Worm (Caenorhabditis elegans): Measurements from ENCODE around the gene F01D5.8.

The F01D5.8 gene

DNA sequence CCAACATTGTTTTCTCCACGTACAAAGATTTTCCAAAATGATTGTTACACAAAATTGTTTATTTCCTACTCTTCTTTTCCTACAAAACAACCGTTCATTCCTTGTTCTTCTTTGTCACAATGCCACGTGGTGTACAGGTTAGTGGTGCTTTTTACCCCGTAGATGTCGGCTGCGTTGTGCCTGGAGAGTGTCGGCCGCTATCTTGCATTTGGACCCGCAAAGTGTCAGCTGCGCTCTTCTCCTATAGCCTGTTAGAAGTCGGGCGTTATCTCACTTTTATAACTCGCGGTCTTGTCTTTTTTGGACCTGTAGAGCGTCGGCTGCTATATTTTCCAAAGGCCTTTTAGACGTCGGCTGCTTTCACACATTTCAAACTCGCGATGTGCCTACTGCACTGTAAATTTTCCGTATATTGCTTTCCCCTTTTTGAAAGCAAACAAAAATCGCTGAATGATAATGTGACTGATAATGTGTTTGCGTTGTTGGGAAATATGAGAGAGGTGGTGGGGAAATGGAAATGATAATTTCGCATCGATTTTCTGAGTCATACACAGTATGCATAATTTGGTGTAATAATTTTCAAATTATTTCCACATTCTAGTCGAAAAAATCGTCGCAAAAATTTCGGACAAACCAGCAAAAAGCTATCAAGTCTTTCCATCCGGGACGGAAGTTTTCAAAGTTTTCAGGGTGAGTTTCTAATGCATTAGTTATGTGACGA is at the start of gene F01D5.8:
TSS of gene F01D5.8 (plus strand) at position 51 of the 721 bp plus-strand sequence.
- TF ChIP-seq tbx-37 (GFP tag; conservative IDR thresholded peaks at IDR 0.05) (no peak), ceh-13 (GFP tag; optimal IDR thresholded peaks at IDR 0.05) (no peak), scrt-1 (GFP tag; IDR thresholded peaks at IDR 0.05) (no peak), ceh-36 (tag; optimal IDR thresholded peaks at IDR 0.05) (no peak), hmg-4 (GFP tag; optimal IDR thresholded peaks at IDR 0.05) (no peak)

DNA sequence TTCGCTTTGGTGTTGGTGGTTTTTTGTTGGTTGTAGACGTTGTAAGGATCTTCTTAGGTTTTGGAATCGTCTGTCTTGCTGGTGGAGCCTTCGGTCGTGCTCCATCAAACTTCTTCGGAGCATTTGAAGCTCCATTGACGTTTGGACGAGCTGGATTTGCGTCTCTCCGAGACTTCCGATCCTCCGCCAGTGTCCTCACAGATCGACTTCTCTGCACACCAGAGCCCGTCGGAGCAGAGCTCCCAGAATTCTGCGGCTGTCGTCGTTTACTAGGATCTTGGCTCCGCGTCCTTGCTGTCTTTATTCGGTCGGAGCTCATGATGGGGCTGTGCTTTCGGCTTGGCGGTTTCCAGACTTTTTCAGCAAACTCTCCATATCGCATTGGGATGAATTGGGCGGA is 48.9 kb upstream of the F01D5.8 start:
- TF ChIP-seq ama-1 (optimal IDR thresholded peaks at IDR 0.05) (no peak), sea-1 (GFP tag; conservative IDR thresholded peaks at IDR 0.05) (no peak), tbx-11 (GFP tag; IDR thresholded peaks at IDR 0.05) (no peak), ceh-13 (GFP tag; optimal IDR thresholded peaks at IDR 0.05) (no peak)

DNA sequence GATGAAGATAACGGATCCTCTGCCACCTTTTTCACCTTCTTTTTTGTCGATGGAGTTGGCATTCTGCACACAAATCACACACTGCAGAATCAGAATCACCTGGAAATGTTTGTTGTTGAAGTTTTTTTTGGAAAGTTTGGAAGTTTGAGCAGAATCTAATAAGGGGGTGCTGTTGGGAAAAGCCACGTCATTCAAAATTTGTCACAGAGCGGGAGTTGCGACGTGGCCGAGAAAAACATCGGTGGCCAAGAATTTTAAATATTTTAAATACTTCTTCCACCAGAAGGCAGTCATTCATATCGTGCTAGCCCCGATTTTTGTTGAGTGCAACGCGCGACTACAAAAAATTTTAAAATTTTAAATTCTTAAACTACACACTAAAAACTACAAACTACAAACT is 48.2 kb upstream of the F01D5.8 start, which contains the start of gene rpi-1:
TSS of gene rpi-1 (minus strand) at position 101 of the 400 bp plus-strand sequence.
- TF ChIP-seq B0310.2 (tag; optimal IDR thresholded peaks at IDR 0.05) (no peak), ceh-13 (GFP tag; optimal IDR thresholded peaks at IDR 0.05) (no peak), pes-1 (GFP tag; IDR thresholded peaks at IDR 0.05) (no peak), hnd-1 (tag; optimal IDR thresholded peaks at IDR 0.05) (no peak)

DNA sequence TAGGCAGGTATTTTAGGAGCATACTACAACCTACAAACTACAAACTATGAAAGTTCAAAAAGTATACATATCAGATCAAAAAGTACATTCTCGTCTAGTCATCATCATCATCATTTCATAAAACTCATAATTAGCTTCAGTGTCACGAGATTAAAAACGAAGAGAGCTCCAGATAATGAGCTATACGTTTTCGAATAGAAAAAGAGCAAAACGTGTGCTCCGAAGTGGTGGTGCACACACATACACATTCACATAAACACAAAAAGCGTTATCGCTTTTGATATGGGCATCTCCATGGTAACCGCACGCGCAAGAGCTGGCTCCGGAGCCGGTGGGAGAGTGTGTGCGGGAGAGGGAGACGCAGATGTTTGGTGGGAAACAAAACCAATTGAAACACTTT is 46.2 kb upstream of the F01D5.8 start:
- TF ChIP-seq tra-4 (tag; optimal IDR thresholded peaks at IDR 0.05) (no peak), tbx-11 (GFP tag; IDR thresholded peaks at IDR 0.05) (no peak), hmg-4 (GFP tag; optimal IDR thresholded peaks at IDR 0.05) (no peak), sea-1 (GFP tag; conservative IDR thresholded peaks at IDR 0.05) (no peak), pes-1 (GFP tag; IDR thresholded peaks at IDR 0.05) (no peak), ceh-36 (tag; optimal IDR thresholded peaks at IDR 0.05) (no peak), B0310.2 (tag; optimal IDR thresholded peaks at IDR 0.05) (no peak), hmbx-1 (tag; optimal IDR thresholded peaks at IDR 0.05) (no peak), F13C5.2 (tag; optimal IDR thresholded peaks at IDR 0.05) (no peak)

DNA sequence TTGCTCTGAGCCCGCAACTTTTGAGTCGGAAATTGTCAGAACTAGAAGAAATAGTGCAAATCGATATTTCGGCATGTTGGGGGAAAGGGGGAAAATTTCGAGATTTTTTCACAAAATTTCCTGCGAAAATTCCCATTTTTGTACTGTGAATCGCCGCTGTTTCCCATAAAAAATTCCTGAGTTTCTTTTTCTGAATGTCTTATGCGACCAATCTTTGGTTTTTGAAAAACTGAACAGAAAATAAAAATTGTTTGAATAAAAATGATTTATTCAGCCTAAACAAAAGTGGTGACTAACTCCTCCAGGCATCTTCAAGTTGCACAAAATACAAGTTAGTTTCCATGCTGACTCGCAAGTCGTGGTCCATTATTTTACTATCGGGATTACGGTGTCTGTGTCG is 44.3 kb upstream of the F01D5.8 start, which contains the start of gene W07G1.7:
TSS of gene W07G1.7 (minus strand) at position 101 of the 400 bp plus-strand sequence.
- no peak for TF ChIP-seq hnd-1 (tag; optimal IDR thresholded peaks at IDR 0.05)

DNA sequence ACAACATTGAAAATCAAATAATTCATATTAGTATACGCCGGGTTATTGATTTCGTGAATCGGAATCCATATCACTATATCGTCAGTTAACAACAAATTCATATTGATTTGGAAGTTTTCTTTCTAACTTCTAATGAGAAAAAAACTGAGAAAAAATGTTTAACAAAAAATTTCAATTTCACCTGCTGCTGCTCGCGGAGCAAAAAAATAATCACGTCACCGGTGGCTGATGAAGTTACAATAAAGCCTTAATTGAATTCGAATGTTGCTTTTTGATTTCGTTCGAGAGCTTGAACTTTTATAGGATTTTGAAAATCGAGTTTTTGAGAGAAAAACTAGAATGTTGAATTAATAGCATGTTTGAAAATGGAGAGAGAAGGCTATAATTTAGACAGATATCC is 41.5 kb upstream of the F01D5.8 start, which contains the start of gene sre-43:
TSS of gene sre-43 (minus strand) at position 101 of the 400 bp plus-strand sequence.
- no peak for TF ChIP-seq sea-1 (GFP tag; conservative IDR thresholded peaks at IDR 0.05)
- no peak for TF ChIP-seq hmbx-1 (tag; optimal IDR thresholded peaks at IDR 0.05)
- TF ChIP-seq hnd-1 (tag; optimal IDR thresholded peaks at IDR 0.05) = no peak
- TF ChIP-seq pes-1 (GFP tag; IDR thresholded peaks at IDR 0.05) = no peak
- no peak for TF ChIP-seq tra-4 (tag; optimal IDR thresholded peaks at IDR 0.05)
- TF ChIP-seq ets-7 (tag; optimal IDR thresholded peaks at IDR 0.05) = no peak
- no peak for TF ChIP-seq B0310.2 (tag; optimal IDR thresholded peaks at IDR 0.05)
- no peak for TF ChIP-seq tbx-37 (GFP tag; conservative IDR thresholded peaks at IDR 0.05)
- no peak for TF ChIP-seq hmg-4 (GFP tag; optimal IDR thresholded peaks at IDR 0.05)
- no peak for TF ChIP-seq flt-1 (GFP tag; IDR thresholded peaks at IDR 0.05)
- no peak for TF ChIP-seq ama-1 (optimal IDR thresholded peaks at IDR 0.05)
- no peak for TF ChIP-seq aly-1 (tag; optimal IDR thresholded peaks at IDR 0.05)
- TF ChIP-seq ceh-13 (GFP tag; optimal IDR thresholded peaks at IDR 0.05) = no peak
- no peak for TF ChIP-seq ceh-36 (tag; optimal IDR thresholded peaks at IDR 0.05)
- TF ChIP-seq scrt-1 (GFP tag; IDR thresholded peaks at IDR 0.05) = no peak

DNA sequence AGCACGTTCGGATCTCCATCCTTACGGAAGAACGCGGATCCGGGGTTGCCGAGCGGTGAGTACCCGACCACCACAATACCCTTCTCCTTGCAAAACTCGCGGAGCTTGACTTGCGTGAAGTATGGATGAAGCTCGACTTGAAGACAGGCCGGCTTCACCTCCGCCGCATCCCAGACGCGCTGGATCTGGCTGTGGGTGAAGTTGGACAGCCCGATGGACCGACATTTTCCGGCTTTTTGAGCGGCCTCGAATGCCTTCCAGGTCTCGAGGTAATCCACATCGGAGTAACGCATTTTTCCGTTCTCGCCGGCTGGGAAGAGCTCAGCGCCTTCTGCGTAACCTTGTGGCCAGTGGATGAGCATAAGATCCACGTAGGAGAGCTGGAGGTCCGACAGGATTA is 38.3 kb upstream of the F01D5.8 start:
- no peak for TF ChIP-seq aly-1 (tag; optimal IDR thresholded peaks at IDR 0.05)
- no peak for TF ChIP-seq tbx-11 (GFP tag; IDR thresholded peaks at IDR 0.05)
- no peak for TF ChIP-seq sea-1 (GFP tag; conservative IDR thresholded peaks at IDR 0.05)
- TF ChIP-seq B0310.2 (tag; optimal IDR thresholded peaks at IDR 0.05) = no peak
- TF ChIP-seq tbx-37 (GFP tag; conservative IDR thresholded peaks at IDR 0.05) = no peak
- no peak for TF ChIP-seq ceh-13 (GFP tag; optimal IDR thresholded peaks at IDR 0.05)
- TF ChIP-seq hnd-1 (tag; optimal IDR thresholded peaks at IDR 0.05) = no peak
- no peak for TF ChIP-seq hmg-4 (GFP tag; optimal IDR thresholded peaks at IDR 0.05)
- TF ChIP-seq ceh-36 (tag; optimal IDR thresholded peaks at IDR 0.05) = no peak
- TF ChIP-seq F13C5.2 (tag; optimal IDR thresholded peaks at IDR 0.05) = no peak

DNA sequence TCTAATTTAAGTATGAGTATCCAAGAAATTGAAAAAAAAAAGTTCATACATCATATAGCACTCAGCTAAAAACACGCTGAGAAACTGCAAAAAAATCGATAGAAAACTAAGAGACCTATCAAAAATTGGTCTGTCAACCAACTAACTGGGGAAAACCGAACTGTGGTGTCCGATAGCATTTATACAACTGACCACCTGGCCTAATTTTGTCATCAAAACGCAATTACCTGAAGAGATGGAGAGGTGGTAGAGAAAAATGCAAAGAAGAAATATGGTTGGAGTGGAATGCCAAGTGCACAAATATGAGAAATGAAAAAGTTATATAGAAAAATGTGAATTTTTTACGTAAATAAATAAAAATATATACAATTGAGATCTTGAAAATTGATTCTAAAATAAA is 37.0 kb upstream of the F01D5.8 start, which contains the start of gene Y39G8B.1:
TSS of gene Y39G8B.1 (minus strand) at position 299 of the 400 bp plus-strand sequence.
- no peak for TF ChIP-seq tbx-11 (GFP tag; IDR thresholded peaks at IDR 0.05)
- no peak for TF ChIP-seq ets-7 (tag; optimal IDR thresholded peaks at IDR 0.05)
- no peak for TF ChIP-seq B0310.2 (tag; optimal IDR thresholded peaks at IDR 0.05)
- TF ChIP-seq hmbx-1 (tag; optimal IDR thresholded peaks at IDR 0.05) = no peak
- TF ChIP-seq tbx-37 (GFP tag; conservative IDR thresholded peaks at IDR 0.05) = no peak
- no peak for TF ChIP-seq F13C5.2 (tag; optimal IDR thresholded peaks at IDR 0.05)
- TF ChIP-seq ama-1 (optimal IDR thresholded peaks at IDR 0.05) = no peak
- no peak for TF ChIP-seq sea-1 (GFP tag; conservative IDR thresholded peaks at IDR 0.05)
- no peak for TF ChIP-seq hnd-1 (tag; optimal IDR thresholded peaks at IDR 0.05)
- TF ChIP-seq hmg-4 (GFP tag; optimal IDR thresholded peaks at IDR 0.05) = no peak
- no peak for TF ChIP-seq pes-1 (GFP tag; IDR thresholded peaks at IDR 0.05)

DNA sequence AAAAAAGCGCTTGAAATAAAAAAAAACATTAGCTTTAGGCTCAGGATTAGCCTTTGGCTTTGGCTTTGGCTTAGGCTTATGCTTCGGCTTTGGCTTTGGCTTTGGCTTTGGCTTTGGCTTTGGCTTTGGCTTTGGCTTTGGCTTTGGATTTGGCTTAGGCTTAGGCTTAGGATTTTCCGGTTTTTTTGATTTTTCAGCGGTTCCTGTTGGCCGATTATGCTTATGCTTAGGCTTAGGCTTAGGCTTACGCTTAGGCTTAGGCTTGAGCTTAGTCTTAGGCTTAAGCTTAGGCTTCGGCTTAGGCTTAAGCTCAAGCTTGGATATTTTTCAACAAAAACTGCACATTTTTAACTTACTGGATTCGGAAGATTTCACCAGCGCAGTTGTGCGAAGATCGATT is 36.4 kb upstream of the F01D5.8 start:
- peak; percentile 71 for TF ChIP-seq ceh-36 (tag; optimal IDR thresholded peaks at IDR 0.05)
- TF ChIP-seq hmg-4 (GFP tag; optimal IDR thresholded peaks at IDR 0.05) = no peak

All from whole organism, early embryonic.